Worm (Caenorhabditis elegans) whole organism, midembryonic: ENCODE measurements around the gene spp-26.
"Not testable (repeated sequence)": the region's sequence is repeated elsewhere in the genome, so short reads cannot be mapped to it uniquely, and the experiment has no call there.

Experiments used
- T22C8.4 ChIP-seq: fragments of 200-800 bp; sonication (Bioruptor generic); IDR thresholded peaks from 2 replicates; pipeline ENCODE4 v1.3.6; 2022; ENCODE audit warnings: missing genetic modification characterization, missing compliant biosample characterization
- cog-1 ChIP-seq: sonication (generic microtip); optimal IDR thresholded peaks from 2 replicates; lab custom pipeline; 2016; ENCODE audit warnings: missing genetic modification characterization, missing compliant biosample characterization
- flt-1 ChIP-seq: fragments of 200-800 bp; sonication (Bioruptor generic); IDR thresholded peaks from 2 replicates; pipeline ENCODE4 v1.3.6; 2022; ENCODE audit warnings: missing genetic modification characterization, missing compliant biosample characterization
- klf-2 ChIP-seq: fragments of 200-800 bp; sonication (Bioruptor generic); conservative IDR thresholded peaks from 2 replicates; pipeline ENCODE4 v1.3.6; 2022; ENCODE audit warnings: missing genetic modification reagents, missing genetic modification characterization, missing compliant biosample characterization
- med-1 ChIP-seq: sonication (generic microtip); optimal IDR thresholded peaks from 2 replicates; lab custom pipeline; 2017; ENCODE audit warnings: missing genetic modification characterization, mild to moderate bottlenecking, missing compliant biosample characterization, antibody characterized with exemption, missing genetic modification reagents; ENCODE audit not compliant: insufficient read depth
- ref-1 ChIP-seq: fragments of 200-800 bp; sonication (Bioruptor generic); conservative IDR thresholded peaks from 2 replicates; pipeline ENCODE4 v1.3.6; 2022; ENCODE audit warnings: missing genetic modification reagents, missing genetic modification characterization, missing compliant biosample characterization
- tab-1 ChIP-seq: fragments of 200-800 bp; sonication (Bioruptor generic); IDR thresholded peaks from 2 replicates; pipeline ENCODE4 v1.3.6; 2022; ENCODE audit warnings: missing genetic modification characterization, missing compliant biosample characterization
- ztf-23 ChIP-seq: fragments of 200-800 bp; sonication (Bioruptor generic); IDR thresholded peaks from 2 replicates; pipeline ENCODE4 v1.3.6; 2022; ENCODE audit warnings: missing genetic modification reagents, missing genetic modification characterization, missing compliant biosample characterization
- ztf-29 ChIP-seq: fragments of 200-800 bp; sonication (Bioruptor generic); IDR thresholded peaks from 2 replicates; pipeline ENCODE4 v1.3.6; 2022; ENCODE audit warnings: missing genetic modification reagents, missing genetic modification characterization, missing compliant biosample characterization

spp-26 gene

DNA sequence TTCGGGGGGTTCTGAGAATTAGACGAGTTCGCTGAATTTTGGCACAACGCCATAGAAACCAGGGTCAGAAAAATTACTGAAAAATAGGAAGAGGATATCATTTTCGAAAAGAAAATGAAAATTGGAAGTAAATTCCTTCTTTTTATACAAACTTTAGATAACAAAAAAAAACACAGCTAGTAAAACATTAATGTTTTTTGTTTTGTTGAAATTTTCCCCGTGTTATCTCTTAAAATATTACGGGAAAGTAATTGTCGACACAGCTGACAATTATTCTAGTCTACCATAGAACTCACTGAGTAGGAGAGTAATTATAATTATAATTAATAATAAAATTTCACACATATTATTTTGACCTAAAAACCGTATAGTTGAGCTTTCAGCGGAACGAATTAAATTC lies at the start of gene spp-26:
TSS of gene spp-26 (minus strand) at position 101 of the 400 bp plus-strand sequence.
- TF ChIP-seq flt-1 (GFP tag; lab: Robert Waterston, UW), result no peak
- no peak for TF ChIP-seq ztf-29 (GFP tag; lab: Robert Waterston, UW)
- no peak for TF ChIP-seq cog-1 (tag; lab: Kevin White, UChicago)
- TF ChIP-seq tab-1 (GFP tag; lab: Robert Waterston, UW), result no peak
- no peak for TF ChIP-seq T22C8.4 (GFP tag; lab: Robert Waterston, UW)
- TF ChIP-seq ztf-23 (GFP tag; lab: Robert Waterston, UW), result no peak
- TF ChIP-seq klf-2 (GFP tag; lab: Robert Waterston, UW), result no peak
- TF ChIP-seq ref-1 (GFP tag; lab: Robert Waterston, UW), result no peak
- TF ChIP-seq med-1 (GFP tag; lab: Kevin White, UChicago), result no peak

DNA sequence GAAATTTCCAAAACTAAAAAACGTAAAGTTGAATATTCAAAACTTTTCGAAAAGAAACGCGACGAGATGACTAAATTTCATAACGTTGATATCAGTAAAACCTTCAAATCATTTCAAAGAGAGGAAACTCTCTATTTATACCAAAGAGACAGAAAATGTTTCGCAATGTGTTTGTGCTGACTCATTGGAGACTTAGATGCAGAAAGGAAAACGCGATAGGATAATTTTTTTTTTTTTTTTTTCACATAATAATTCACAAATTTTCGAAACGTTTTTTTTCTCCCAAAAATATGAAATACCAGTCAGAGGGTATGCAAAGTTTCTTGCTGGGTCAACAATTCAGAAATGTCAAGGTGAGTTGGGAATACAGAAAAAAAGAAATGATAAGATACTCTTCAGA lies 47.2 kb upstream of the spp-26 start:
- TF ChIP-seq ztf-29 (GFP tag; lab: Robert Waterston, UW) (no peak), med-1 (GFP tag; lab: Kevin White, UChicago) (no peak), T22C8.4 (GFP tag; lab: Robert Waterston, UW) (no peak), flt-1 (GFP tag; lab: Robert Waterston, UW) (no peak), klf-2 (GFP tag; lab: Robert Waterston, UW) (no peak), tab-1 (GFP tag; lab: Robert Waterston, UW) (no peak), ztf-23 (GFP tag; lab: Robert Waterston, UW) (no peak), cog-1 (tag; lab: Kevin White, UChicago) (no peak), ref-1 (GFP tag; lab: Robert Waterston, UW) (no peak)

DNA sequence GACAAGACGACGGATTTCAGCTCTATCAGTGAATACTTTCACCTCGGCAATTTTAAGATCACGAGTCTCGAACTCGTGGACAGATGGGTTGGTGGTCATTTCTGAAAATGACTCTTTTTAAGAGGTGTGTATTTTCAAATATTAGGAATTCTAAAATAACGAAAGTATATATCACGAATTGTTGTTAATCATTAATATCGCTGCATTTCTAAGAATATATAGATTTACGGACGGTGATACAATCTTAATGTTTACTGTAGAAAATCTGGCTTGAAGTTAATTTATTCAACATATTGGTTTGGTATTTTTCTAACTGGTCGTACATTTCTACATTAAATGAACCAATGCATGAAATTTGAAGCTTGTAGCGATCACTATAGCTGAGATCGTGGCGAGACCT lies 46.3 kb upstream of the spp-26 start, which contains the start of gene ZK1055.7:
TSS of gene ZK1055.7 (minus strand) at position 101 of the 400 bp plus-strand sequence.
- TF ChIP-seq med-1 (GFP tag; lab: Kevin White, UChicago) (no peak), cog-1 (tag; lab: Kevin White, UChicago) (no peak), T22C8.4 (GFP tag; lab: Robert Waterston, UW) (no peak), ref-1 (GFP tag; lab: Robert Waterston, UW) (no peak)

DNA sequence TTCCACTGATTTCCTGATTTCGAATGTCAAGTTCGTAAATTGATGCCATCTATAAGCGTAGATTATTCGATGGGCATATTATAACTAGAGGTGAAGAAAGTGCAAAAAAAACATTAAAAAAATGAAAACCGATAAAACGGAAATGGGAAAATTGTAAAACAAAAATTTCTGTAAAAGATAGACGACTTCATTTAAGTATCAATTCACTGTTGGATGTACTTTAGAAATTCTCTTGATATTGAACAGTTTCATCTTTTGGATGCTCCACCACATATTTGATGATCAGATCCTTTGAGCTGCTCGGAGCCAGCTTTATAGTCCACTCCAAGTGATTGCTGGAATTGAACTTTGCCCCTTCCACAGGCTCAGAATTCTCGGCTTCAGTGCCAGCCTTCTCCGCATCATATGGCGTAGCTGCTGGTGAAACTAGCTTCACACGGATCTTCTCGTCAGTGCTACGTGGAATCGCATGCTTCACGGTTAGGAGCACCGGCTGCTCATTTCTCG lies 43.6 kb upstream of the spp-26 start, which contains the start of gene ZK1055.6:
TSS of gene ZK1055.6 (minus strand) at position 51 of the 507 bp plus-strand sequence.
- TF ChIP-seq T22C8.4 (GFP tag; lab: Robert Waterston, UW) (no peak), klf-2 (GFP tag; lab: Robert Waterston, UW) (no peak), tab-1 (GFP tag; lab: Robert Waterston, UW) (no peak), ref-1 (GFP tag; lab: Robert Waterston, UW) (no peak), ztf-29 (GFP tag; lab: Robert Waterston, UW) (no peak), flt-1 (GFP tag; lab: Robert Waterston, UW) (no peak), med-1 (GFP tag; lab: Kevin White, UChicago) (no peak), cog-1 (tag; lab: Kevin White, UChicago) (no peak), ztf-23 (GFP tag; lab: Robert Waterston, UW) (no peak)

DNA sequence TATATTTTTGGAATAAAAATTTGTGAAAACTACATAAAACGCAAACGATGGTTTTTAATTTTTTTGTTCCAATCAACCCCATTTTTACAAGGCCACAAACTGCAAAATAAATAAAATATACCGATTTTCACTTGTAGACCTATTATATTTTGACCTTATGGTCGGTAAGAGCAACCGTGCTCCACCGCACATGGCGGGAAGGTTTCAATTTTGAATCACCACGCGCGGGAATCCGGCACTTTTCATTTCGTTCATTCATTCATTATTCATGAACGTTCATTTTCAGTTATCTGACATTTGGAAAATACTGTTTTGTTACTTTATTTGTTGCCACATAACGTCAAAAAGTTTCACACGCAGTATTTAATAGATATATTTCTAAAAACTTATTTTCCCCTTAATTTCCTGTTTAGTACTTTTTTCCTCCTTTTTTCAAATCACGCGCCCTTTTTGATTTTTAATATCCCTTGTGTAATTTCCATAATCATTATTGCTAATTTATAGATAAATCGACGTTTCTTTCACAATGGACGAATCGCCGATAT lies 34.8 kb upstream of the spp-26 start, which contains the start of gene hcp-1:
TSS of gene hcp-1 (plus strand) at position 495 of the 545 bp plus-strand sequence.
- TF ChIP-seq tab-1 (GFP tag; lab: Robert Waterston, UW) (no peak), ztf-23 (GFP tag; lab: Robert Waterston, UW) (no peak), cog-1 (tag; lab: Kevin White, UChicago) (no peak), klf-2 (GFP tag; lab: Robert Waterston, UW) (no peak), T22C8.4 (GFP tag; lab: Robert Waterston, UW) (no peak), ref-1 (GFP tag; lab: Robert Waterston, UW) (no peak), flt-1 (GFP tag; lab: Robert Waterston, UW) (no peak)

DNA sequence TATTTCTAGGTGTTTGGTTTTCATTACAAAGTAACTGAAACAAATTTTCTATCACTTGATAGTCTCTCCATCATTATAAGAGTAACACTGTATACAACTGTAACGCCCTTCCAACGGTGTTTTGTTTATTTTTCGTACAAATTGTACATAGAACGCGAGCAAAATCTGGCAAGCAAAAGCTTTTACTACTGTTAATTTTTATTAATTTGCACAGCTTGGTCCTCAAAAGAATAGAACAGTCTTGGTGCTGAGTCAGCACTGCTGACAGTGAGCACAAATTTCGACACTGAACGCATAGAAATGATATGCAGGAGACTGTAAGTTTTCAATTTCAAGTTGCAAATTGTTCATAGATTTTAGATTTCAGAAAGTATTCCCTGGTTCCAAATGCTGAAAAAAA lies 31.3 kb upstream of the spp-26 start, which contains the start of gene ZK1055.2:
TSS of gene ZK1055.2 (plus strand) at position 301 of the 400 bp plus-strand sequence.
- no peak for TF ChIP-seq tab-1 (GFP tag; lab: Robert Waterston, UW)
- no peak for TF ChIP-seq cog-1 (tag; lab: Kevin White, UChicago)
- no peak for TF ChIP-seq ztf-23 (GFP tag; lab: Robert Waterston, UW)
- TF ChIP-seq flt-1 (GFP tag; lab: Robert Waterston, UW), result no peak
- no peak for TF ChIP-seq klf-2 (GFP tag; lab: Robert Waterston, UW)
- no peak for TF ChIP-seq T22C8.4 (GFP tag; lab: Robert Waterston, UW)
- TF ChIP-seq med-1 (GFP tag; lab: Kevin White, UChicago), result no peak
- TF ChIP-seq ref-1 (GFP tag; lab: Robert Waterston, UW), result no peak
- no peak for TF ChIP-seq ztf-29 (GFP tag; lab: Robert Waterston, UW)

DNA sequence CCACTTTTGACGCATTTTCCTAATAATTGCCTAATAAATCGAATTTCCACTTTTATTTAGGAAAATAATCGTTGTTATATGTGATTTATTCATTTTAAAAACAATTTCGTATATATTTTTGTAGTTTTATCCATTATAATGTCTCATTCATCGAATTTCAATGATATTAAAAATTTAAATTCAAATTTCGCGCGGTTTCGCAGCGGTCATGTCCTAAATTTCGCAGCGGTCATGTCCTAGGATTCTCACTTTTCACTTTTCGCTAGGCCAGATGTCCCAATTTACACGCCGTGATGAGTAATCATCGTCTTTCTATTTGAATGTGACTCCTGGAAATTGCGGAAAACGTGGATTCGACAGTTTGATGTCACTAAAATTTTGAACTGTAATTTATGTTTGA lies 22.8 kb upstream of the spp-26 start, which contains the start of gene ZK1055.4:
TSS of gene ZK1055.4 (plus strand) at position 301 of the 400 bp plus-strand sequence.
- not testable (repeated sequence) for TF ChIP-seq ztf-29, ztf-23, T22C8.4 (GFP tag; lab: Robert Waterston, UW)

ce11 chrV:6579992-6580391 lies 21.0 kb upstream of the spp-26 start, which contains the start of gene EGAP9.3:
TSS of gene EGAP9.3 (minus strand) at chrV:6580122.
- TF ChIP-seq ztf-29 (GFP tag; lab: Robert Waterston, UW) (no peak), klf-2 (GFP tag; lab: Robert Waterston, UW) (no peak), T22C8.4 (GFP tag; lab: Robert Waterston, UW) (no peak), ref-1 (GFP tag; lab: Robert Waterston, UW) (no peak), med-1 (GFP tag; lab: Kevin White, UChicago) (no peak), cog-1 (tag; lab: Kevin White, UChicago) (no peak), ztf-23 (GFP tag; lab: Robert Waterston, UW) (no peak), flt-1 (GFP tag; lab: Robert Waterston, UW) (no peak), tab-1 (GFP tag; lab: Robert Waterston, UW) (no peak)
